Worm (Caenorhabditis elegans) whole organism, dauer: ENCODE measurements around the gene F21D9.2.
"Not testable (repeated sequence)": the region's sequence is repeated elsewhere in the genome, so short reads cannot be mapped to it uniquely, and the experiment has no call there.

Experiments
- unc-62 ChIP-seq: sonication (generic microtip); optimal IDR thresholded peaks from 2 replicates; lab custom pipeline; 2017; ENCODE audit warnings: missing biosample characterization, missing genetic modification reagents, missing genetic modification characterization

F21D9.2 gene

ce11 chrV:19264148-19264547 lies 1.9 kb upstream of the F21D9.2 start, which contains the start of gene F21D9.1:
Gene F21D9.1 (plus strand): TSS chrV:19264448.
- not testable (repeated sequence) for TF ChIP-seq unc-62 (GFP tag; lab: Kevin White, UChicago)

ce11 chrV:19260686-19261085 lies 1.6 kb downstream of the F21D9.2 start:
- no peak for TF ChIP-seq unc-62 (GFP tag; lab: Kevin White, UChicago)

DNA sequence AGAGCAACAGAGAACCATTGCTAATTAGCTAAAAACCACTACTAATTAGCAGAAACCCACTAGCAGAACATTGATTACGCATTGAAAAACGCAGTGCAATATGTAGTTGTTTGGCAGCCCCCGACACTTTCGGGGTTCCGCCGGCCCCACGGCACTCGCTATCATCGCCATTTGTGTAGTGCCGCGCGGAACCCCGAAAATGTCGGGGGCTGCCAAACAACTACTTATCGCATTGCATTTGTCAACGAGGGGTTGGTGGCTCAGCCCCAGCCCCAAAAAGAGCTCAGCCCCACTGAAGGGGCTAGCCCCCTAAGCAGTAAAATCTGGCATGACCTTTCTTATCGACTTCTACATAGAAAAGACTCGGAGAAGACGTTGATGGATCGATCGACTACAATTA lies 2.8 kb downstream of the F21D9.2 start:
- no peak for TF ChIP-seq unc-62 (GFP tag; lab: Kevin White, UChicago)

ce11 chrV:19257653-19258052 lies 4.6 kb downstream of the F21D9.2 start, which contains the start of gene F21D9.3:
Gene F21D9.3 (minus strand): TSS chrV:19257753.
- no peak for TF ChIP-seq unc-62 (GFP tag; lab: Kevin White, UChicago)

ce11 chrV:19253520-19253919 lies 8.7 kb downstream of the F21D9.2 start, which contains the start of gene F21D9.4:
Gene F21D9.4 (plus strand): TSS chrV:19253820.
- no peak for TF ChIP-seq unc-62 (GFP tag; lab: Kevin White, UChicago)

DNA sequence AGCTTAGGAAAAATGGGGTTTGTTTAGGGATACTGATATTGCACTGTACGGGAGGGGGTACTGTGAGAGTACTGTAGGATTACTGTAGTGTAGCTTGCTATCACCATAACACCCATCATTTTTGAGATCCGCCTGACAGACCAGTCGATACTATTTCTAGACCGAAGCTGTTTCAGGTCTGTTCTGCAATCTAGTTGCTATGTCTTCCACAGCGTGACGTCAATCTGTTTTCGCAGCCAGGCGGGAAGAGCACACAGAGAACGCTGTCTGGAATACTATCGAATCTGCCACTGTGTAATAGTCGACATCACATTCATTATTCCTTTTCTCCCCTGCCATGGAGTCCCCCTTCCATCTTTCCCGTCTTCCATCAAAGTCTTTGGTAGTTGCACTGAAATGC lies 10.4 kb downstream of the F21D9.2 start, which contains the start of gene F21D9.11:
TSS of gene F21D9.11 (plus strand) at position 301 of the 400 bp plus-strand sequence.
- TF ChIP-seq unc-62 (GFP tag; lab: Kevin White, UChicago) = no peak

DNA sequence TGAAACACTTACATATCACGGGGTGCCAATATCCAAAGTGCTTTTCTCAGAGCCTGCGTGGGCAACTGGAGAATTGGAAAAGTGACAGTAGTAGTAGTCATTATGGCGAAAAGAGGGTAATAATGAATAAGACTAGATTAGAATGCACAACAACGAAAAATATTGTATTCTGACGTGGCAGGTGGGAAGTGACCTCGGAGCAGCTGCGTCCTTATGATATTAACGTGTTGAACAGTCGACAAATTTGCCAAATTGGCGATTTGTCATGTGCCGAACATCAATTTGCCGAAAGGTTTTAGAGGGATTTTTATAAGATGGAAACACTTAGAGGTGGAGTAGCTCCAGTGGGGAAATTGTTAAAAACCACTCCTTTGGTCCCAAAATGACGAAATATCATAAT lies 11.3 kb downstream of the F21D9.2 start, which contains the start of gene str-81:
TSS of gene str-81 (minus strand) at position 101 of the 400 bp plus-strand sequence.
- TF ChIP-seq unc-62 (GFP tag; lab: Kevin White, UChicago) = no peak

ce11 chrV:19240129-19240528 lies 22.1 kb downstream of the F21D9.2 start, which contains the start of the genes fbxb-115 and fbxb-1:
Gene fbxb-115 (minus strand): TSS chrV:19240229.
Gene fbxb-1 (plus strand): TSS chrV:19240354.
- no peak for TF ChIP-seq unc-62 (GFP tag; lab: Kevin White, UChicago)

DNA sequence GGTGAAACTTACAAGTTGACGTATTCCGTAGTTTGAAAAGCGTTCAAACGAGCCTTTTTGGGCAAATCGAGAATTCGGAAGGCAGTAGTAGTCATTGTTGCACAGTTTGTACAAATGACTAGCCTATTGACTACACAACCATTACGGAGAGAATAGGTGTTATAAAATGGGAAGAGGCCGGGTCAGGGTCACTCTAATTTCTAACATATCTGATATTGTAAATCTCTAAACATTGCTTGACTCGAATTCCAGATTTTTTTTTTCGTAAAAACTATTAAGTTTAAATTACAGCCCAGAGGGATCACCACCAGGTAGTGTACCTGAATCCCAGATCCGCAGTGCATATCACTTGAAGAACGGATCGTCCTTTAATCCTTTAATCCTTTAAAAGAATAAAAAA lies 25.0 kb downstream of the F21D9.2 start, which contains the start of gene fbxb-2:
TSS of gene fbxb-2 (minus strand) at position 101 of the 400 bp plus-strand sequence.
- TF ChIP-seq unc-62 (GFP tag; lab: Kevin White, UChicago) = no peak

DNA sequence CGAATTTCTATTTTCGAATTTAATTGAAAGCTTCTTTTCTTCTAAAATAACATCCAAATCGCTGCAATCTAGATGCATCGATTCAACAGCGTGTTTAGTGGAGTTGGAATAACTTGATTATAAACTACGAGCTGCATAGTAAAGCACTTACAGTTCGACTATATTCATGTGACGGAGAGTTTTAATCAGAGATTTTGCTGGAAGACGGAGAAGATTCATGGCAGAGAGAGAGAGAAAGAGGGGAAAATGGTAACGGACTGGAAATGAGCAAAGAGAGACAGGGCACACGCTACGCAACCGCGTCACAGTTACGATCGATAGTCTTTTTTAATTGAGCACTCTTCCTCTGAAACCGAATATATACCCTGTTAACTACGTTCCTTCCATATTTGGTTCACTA lies 28.8 kb downstream of the F21D9.2 start, which contains the start of gene fbxb-116:
TSS of gene fbxb-116 (plus strand) at position 301 of the 400 bp plus-strand sequence.
- TF ChIP-seq unc-62 (GFP tag; lab: Kevin White, UChicago) = no peak

DNA sequence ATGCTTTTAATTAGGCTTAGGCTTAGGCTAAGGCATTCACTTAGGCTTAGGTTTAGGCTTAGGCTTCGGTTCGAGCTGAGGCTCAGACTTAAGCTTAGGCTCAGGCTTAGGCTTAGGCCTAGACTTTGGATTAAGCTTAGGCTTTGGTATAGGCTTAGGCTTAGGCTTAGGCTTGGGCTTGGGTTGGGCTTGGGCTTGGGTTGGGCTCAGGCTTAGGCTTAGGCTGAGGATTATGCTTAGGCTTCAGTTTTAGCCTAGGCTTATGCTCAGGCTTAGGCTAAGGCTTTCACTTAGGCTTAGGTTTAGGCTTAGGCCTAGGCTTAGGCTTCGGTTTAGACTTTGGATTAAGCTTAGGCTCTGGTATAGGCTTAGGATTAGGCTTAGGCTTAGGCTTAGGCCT lies 31.1 kb downstream of the F21D9.2 start:
- TF ChIP-seq unc-62 (GFP tag; lab: Kevin White, UChicago) = no peak

ce11 chrV:19230413-19230812 lies 31.8 kb downstream of the F21D9.2 start, which contains the start of gene sqst-3:
Gene sqst-3 (plus strand): TSS chrV:19230782.
- no peak for TF ChIP-seq unc-62 (GFP tag; lab: Kevin White, UChicago)

DNA sequence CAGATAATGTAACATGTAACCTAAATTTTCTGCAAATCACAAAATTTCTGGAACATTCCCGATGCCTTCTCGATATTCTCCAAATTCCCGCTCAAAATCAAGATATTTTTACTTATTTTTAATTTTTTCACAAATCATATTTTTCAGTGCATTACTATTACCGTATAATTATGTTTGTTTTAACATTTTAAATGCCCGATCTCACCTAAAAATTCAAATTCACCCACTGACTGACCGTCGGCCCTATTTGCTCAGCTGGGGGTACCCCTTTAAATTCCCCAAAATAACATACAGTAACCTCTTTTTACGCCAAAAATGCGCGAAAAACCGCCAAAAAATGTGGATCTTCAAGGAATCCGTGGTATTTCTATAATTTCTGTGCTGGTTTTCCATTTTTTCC lies 44.6 kb downstream of the F21D9.2 start, which contains the start of gene oac-49:
TSS of gene oac-49 (plus strand) at position 301 of the 400 bp plus-strand sequence.
- TF ChIP-seq unc-62 (GFP tag; lab: Kevin White, UChicago) = no peak

- no peak for TF ChIP-seq unc-62 (GFP tag; lab: Kevin White, UChicago)
Measured at ce11 chrV:19217104-19217503, 45.1 kb downstream of the F21D9.2 start, which contains the start of gene srr-2. Gene srr-2 (minus strand): TSS chrV:19217176.

- no peak for TF ChIP-seq unc-62 (GFP tag; lab: Kevin White, UChicago)
Measured at ce11 chrV:19212354-19212753, 49.9 kb downstream of the F21D9.2 start.

ce11 chrV:19211795-19212194 lies 50.5 kb downstream of the F21D9.2 start, which contains the start of gene nhr-79:
Gene nhr-79 (minus strand): TSS chrV:19211895.
- TF ChIP-seq unc-62 (GFP tag; lab: Kevin White, UChicago) = no peak
